Fruit fly (Drosophila melanogaster) whole organism, embryonic: Measurements from ENCODE around the gene Rcd5.

Experiments
- B-H2 ChIP-seq: fragments of 200-800 bp; sonication (Bioruptor generic); optimal IDR thresholded peaks from 2 replicates; lab custom pipeline; 2018; ENCODE audit warnings: missing biosample characterization, mild to moderate bottlenecking, missing genetic modification characterization
- Bgb ChIP-seq: fragments of 200-800 bp; sonication (Bioruptor generic); IDR thresholded peaks from 2 replicates; pipeline ENCODE4 v1.3.6; 2022; ENCODE audit warnings: missing biosample characterization, missing genetic modification characterization; ENCODE audit not compliant: partially characterized antibody
- CG11247 ChIP-seq: fragments of 200-800 bp; sonication (Bioruptor generic); IDR thresholded peaks from 2 replicates; pipeline ENCODE4 v1.3.6; 2022; ENCODE audit warnings: missing biosample characterization, missing genetic modification characterization
- CG12104 ChIP-seq: fragments of 200-800 bp; sonication (Bioruptor generic); optimal IDR thresholded peaks from 3 replicates; lab custom pipeline; 2016; ENCODE audit warnings: missing biosample characterization, missing genetic modification characterization
- CG12299 ChIP-seq: fragments of 200-800 bp; sonication (Bioruptor generic); optimal IDR thresholded peaks from 2 replicates; lab custom pipeline; 2018; ENCODE audit warnings: missing biosample characterization, mild to moderate bottlenecking, missing genetic modification characterization
- CG13123 ChIP-seq: fragments of 200-800 bp; sonication (Bioruptor generic); optimal IDR thresholded peaks from 2 replicates; lab custom pipeline; 2016; ENCODE audit warnings: missing biosample characterization, missing genetic modification characterization
- CG14050 ChIP-seq: fragments of 200-800 bp; sonication (Bioruptor generic); IDR thresholded peaks from 3 replicates; pipeline ENCODE4 v1.3.6; 2022; ENCODE audit warnings: missing biosample characterization, missing genetic modification characterization
- CG16863 ChIP-seq: fragments of 200-800 bp; sonication (Bioruptor generic); optimal IDR thresholded peaks from 3 replicates; lab custom pipeline; 2016; ENCODE audit warnings: missing biosample characterization, missing genetic modification characterization
- CG30403 ChIP-seq: fragments of 200-800 bp; sonication (Bioruptor generic); optimal IDR thresholded peaks from 3 replicates; lab custom pipeline; 2016; ENCODE audit warnings: missing biosample characterization, missing genetic modification characterization
- CG33557 ChIP-seq: fragments of 200-800 bp; sonication (Bioruptor generic); optimal IDR thresholded peaks from 2 replicates; lab custom pipeline; 2019; ENCODE audit warnings: missing biosample characterization, mild to moderate bottlenecking, missing genetic modification characterization, moderate library complexity
- CG3995 ChIP-seq: fragments of 200-800 bp; sonication (Bioruptor generic); optimal IDR thresholded peaks from 3 replicates; lab custom pipeline; 2016; ENCODE audit warnings: missing biosample characterization, missing genetic modification characterization
- CG4404 ChIP-seq: fragments of 200-800 bp; sonication (Bioruptor generic); IDR thresholded peaks from 2 replicates; pipeline ENCODE4 v1.3.6; 2022; ENCODE audit warnings: missing biosample characterization, missing genetic modification characterization
- CG8944 ChIP-seq: fragments of 200-800 bp; sonication (Bioruptor generic); optimal IDR thresholded peaks from 3 replicates; lab custom pipeline; 2016; ENCODE audit warnings: missing biosample characterization, missing genetic modification characterization
- CG9727 ChIP-seq: fragments of 200-800 bp; sonication (Bioruptor generic); optimal IDR thresholded peaks from 3 replicates; lab custom pipeline; 2017; ENCODE audit warnings: missing biosample characterization, mild to moderate bottlenecking, missing genetic modification characterization
- CG9797 ChIP-seq: fragments of 200-800 bp; sonication (Bioruptor generic); optimal IDR thresholded peaks from 3 replicates; lab custom pipeline; 2018; ENCODE audit warnings: missing biosample characterization, mild to moderate bottlenecking, missing genetic modification characterization
- E2f1 ChIP-seq: fragments of 200-800 bp; sonication (Bioruptor generic); IDR thresholded peaks from 2 replicates; pipeline ENCODE4 v1.3.6; 2022; ENCODE audit warnings: missing biosample characterization, missing genetic modification characterization
- HmgD ChIP-seq: fragments of 200-800 bp; sonication (Bioruptor generic); optimal IDR thresholded peaks from 3 replicates; lab custom pipeline; 2016; ENCODE audit warnings: missing biosample characterization, missing genetic modification characterization
- HmgZ ChIP-seq: fragments of 200-800 bp; sonication (Bioruptor generic); optimal IDR thresholded peaks from 2 replicates; lab custom pipeline; 2018; ENCODE audit warnings: missing biosample characterization, mild to moderate bottlenecking, missing genetic modification characterization
- Hmr ChIP-seq: fragments of 200-800 bp; sonication (Bioruptor generic); optimal IDR thresholded peaks from 3 replicates; lab custom pipeline; 2017; ENCODE audit warnings: mild to moderate bottlenecking, missing biosample characterization, missing genetic modification reagents, missing genetic modification characterization
- Hmx ChIP-seq: fragments of 200-800 bp; sonication (Bioruptor generic); optimal IDR thresholded peaks from 2 replicates; lab custom pipeline; 2016; ENCODE audit warnings: missing biosample characterization, missing genetic modification characterization
- MESR4 ChIP-seq: fragments of 200-800 bp; sonication (Bioruptor generic); optimal IDR thresholded peaks from 2 replicates; lab custom pipeline; 2018; ENCODE audit warnings: missing biosample characterization, mild to moderate bottlenecking, missing genetic modification characterization, moderate library complexity
- Med ChIP-seq: fragments of 200-800 bp; sonication (Bioruptor generic); peaks from one replicate; lab custom pipeline; 2016; ENCODE audit warnings: missing biosample characterization, missing genetic modification characterization, mild to moderate bottlenecking, inconsistent platforms, moderate library complexity
- Meics ChIP-seq: fragments of 200-800 bp; sonication (Bioruptor generic); optimal IDR thresholded peaks from 2 replicates; lab custom pipeline; 2017; ENCODE audit warnings: missing biosample characterization, mild to moderate bottlenecking, missing genetic modification characterization
- Myb ChIP-seq: fragments of 200-800 bp; sonication (Bioruptor generic); optimal IDR thresholded peaks from 2 replicates; lab custom pipeline; 2016; ENCODE audit warnings: missing biosample characterization, missing genetic modification characterization
- Optix ChIP-seq: fragments of 200-800 bp; sonication (Bioruptor generic); IDR thresholded peaks from 3 replicates; pipeline ENCODE4 v1.3.6; 2022; ENCODE audit warnings: missing biosample characterization, missing genetic modification characterization
- Pdp1 ChIP-seq, 2 experiments: fragments of 200-800 bp; sonication (Bioruptor generic); optimal IDR thresholded peaks; 3 replicates each; lab custom pipeline; 2016; ENCODE audit warnings: missing biosample characterization in 2 of 2, missing genetic modification characterization in 2 of 2, mild to moderate bottlenecking in 1 of 2, moderate library complexity in 1 of 2
- Sin3A ChIP-seq: fragments of >200 bp; optimal IDR thresholded peaks from 2 replicates; lab custom pipeline; 2018
- al ChIP-seq: fragments of 200-800 bp; sonication (Bioruptor generic); IDR thresholded peaks from 2 replicates; pipeline ENCODE4 v1.3.6; 2022; ENCODE audit warnings: missing biosample characterization, missing genetic modification characterization
- br ChIP-seq: fragments of >200 bp; optimal IDR thresholded peaks from 2 replicates; lab custom pipeline; 2017
- caup ChIP-seq: fragments of 200-800 bp; sonication (Bioruptor generic); optimal IDR thresholded peaks from 3 replicates; lab custom pipeline; 2017; ENCODE audit warnings: missing biosample characterization, mild to moderate bottlenecking, missing genetic modification characterization, moderate library complexity; ENCODE audit not compliant: severe bottlenecking
- chinmo ChIP-seq: fragments of 200-800 bp; sonication (Bioruptor generic); IDR thresholded peaks from 4 replicates; pipeline ENCODE4 v1.3.6; 2022; ENCODE audit warnings: missing biosample characterization, missing genetic modification characterization; ENCODE audit not compliant: partially characterized antibody
- chn ChIP-seq: fragments of 200-800 bp; sonication (Bioruptor generic); optimal IDR thresholded peaks from 2 replicates; lab custom pipeline; 2016; ENCODE audit warnings: missing biosample characterization, missing genetic modification characterization
- ci ChIP-seq: fragments of 200-800 bp; sonication (Bioruptor generic); IDR thresholded peaks from 3 replicates; pipeline ENCODE4 v1.3.6; 2022; ENCODE audit warnings: missing biosample characterization, missing genetic modification characterization
- corto ChIP-seq: fragments of 200-800 bp; sonication (Bioruptor generic); optimal IDR thresholded peaks from 2 replicates; lab custom pipeline; 2016; ENCODE audit warnings: missing biosample characterization, mild to moderate bottlenecking, missing genetic modification characterization, moderate library complexity
- gfzf ChIP-seq: fragments of 200-800 bp; sonication (Bioruptor generic); optimal IDR thresholded peaks from 2 replicates; lab custom pipeline; 2016; ENCODE audit warnings: missing biosample characterization, mild to moderate bottlenecking, missing genetic modification characterization, moderate library complexity
- gsb ChIP-seq: fragments of 200-800 bp; sonication (Bioruptor generic); IDR thresholded peaks from 2 replicates; pipeline ENCODE4 v1.3.6; 2022; ENCODE audit warnings: missing biosample characterization, missing genetic modification characterization
- gt ChIP-seq: fragments of 200-800 bp; sonication (Bioruptor generic); IDR thresholded peaks from 2 replicates; pipeline ENCODE4 v1.3.6; 2022; ENCODE audit warnings: missing biosample characterization, missing genetic modification characterization
- her ChIP-seq: fragments of 200-800 bp; sonication (Bioruptor generic); optimal IDR thresholded peaks from 2 replicates; lab custom pipeline; 2016; ENCODE audit warnings: missing biosample characterization, missing genetic modification characterization
- ind ChIP-seq: fragments of 200-800 bp; sonication (Bioruptor generic); optimal IDR thresholded peaks from 3 replicates; lab custom pipeline; 2016; ENCODE audit warnings: missing biosample characterization, missing genetic modification characterization
- klu ChIP-seq: fragments of 200-800 bp; sonication (Bioruptor generic); IDR thresholded peaks from 2 replicates; pipeline ENCODE4 v1.3.6; 2022; ENCODE audit warnings: missing biosample characterization, missing genetic modification characterization
- lov ChIP-seq, 2 experiments: fragments of 200-800 bp in 1 of 2; fragments of >200 bp in 1 of 2; sonication (Bioruptor generic) in 1 of 2; IDR thresholded peaks in 1 of 2; optimal IDR thresholded peaks in 1 of 2; 2 replicates in 1 of 2; 3 replicates in 1 of 2; pipeline versions ENCODE4 v1.3.6 to Lab custom; 2017 to 2022; ENCODE audit warnings: missing biosample characterization in 1 of 2, missing genetic modification characterization in 1 of 2
- nau ChIP-seq: fragments of 200-800 bp; sonication (Bioruptor generic); optimal IDR thresholded peaks from 3 replicates; lab custom pipeline; 2017; ENCODE audit warnings: missing biosample characterization, mild to moderate bottlenecking, missing genetic modification characterization, missing genetic modification reagents
- sob ChIP-seq: fragments of 200-800 bp; sonication (Bioruptor generic); IDR thresholded peaks from 2 replicates; pipeline ENCODE4 v1.3.6; 2022; ENCODE audit warnings: missing biosample characterization, missing genetic modification characterization
- sr ChIP-seq: fragments of 200-800 bp; sonication (Bioruptor generic); IDR thresholded peaks from 3 replicates; pipeline ENCODE4 v1.3.6; 2022; ENCODE audit warnings: missing biosample characterization, missing genetic modification characterization
- ssp ChIP-seq: fragments of 200-800 bp; sonication (Bioruptor generic); IDR thresholded peaks from 2 replicates; pipeline ENCODE4 v1.3.6; 2022; ENCODE audit warnings: missing biosample characterization, missing genetic modification characterization
- stwl ChIP-seq: fragments of 200-800 bp; sonication (Bioruptor generic); optimal IDR thresholded peaks from 3 replicates; lab custom pipeline; 2018; ENCODE audit warnings: missing biosample characterization, mild to moderate bottlenecking, missing genetic modification characterization, moderate library complexity
- tio ChIP-seq: fragments of 200-800 bp; sonication (Bioruptor generic); optimal IDR thresholded peaks from 2 replicates; lab custom pipeline; 2017; ENCODE audit warnings: missing biosample characterization, missing genetic modification characterization, inconsistent platforms
- usp ChIP-seq: fragments of >200 bp; optimal IDR thresholded peaks from 2 replicates; lab custom pipeline; 2017; ENCODE audit warnings: missing biosample characterization, missing genetic modification characterization
- yki ChIP-seq: fragments of >200 bp; optimal IDR thresholded peaks from 3 replicates; lab custom pipeline; 2018
- zen ChIP-seq: fragments of 200-800 bp; sonication (Bioruptor generic); optimal IDR thresholded peaks from 3 replicates; lab custom pipeline; 2018; ENCODE audit warnings: missing biosample characterization, mild to moderate bottlenecking, missing genetic modification characterization, moderate library complexity

The Rcd5 gene

DNA sequence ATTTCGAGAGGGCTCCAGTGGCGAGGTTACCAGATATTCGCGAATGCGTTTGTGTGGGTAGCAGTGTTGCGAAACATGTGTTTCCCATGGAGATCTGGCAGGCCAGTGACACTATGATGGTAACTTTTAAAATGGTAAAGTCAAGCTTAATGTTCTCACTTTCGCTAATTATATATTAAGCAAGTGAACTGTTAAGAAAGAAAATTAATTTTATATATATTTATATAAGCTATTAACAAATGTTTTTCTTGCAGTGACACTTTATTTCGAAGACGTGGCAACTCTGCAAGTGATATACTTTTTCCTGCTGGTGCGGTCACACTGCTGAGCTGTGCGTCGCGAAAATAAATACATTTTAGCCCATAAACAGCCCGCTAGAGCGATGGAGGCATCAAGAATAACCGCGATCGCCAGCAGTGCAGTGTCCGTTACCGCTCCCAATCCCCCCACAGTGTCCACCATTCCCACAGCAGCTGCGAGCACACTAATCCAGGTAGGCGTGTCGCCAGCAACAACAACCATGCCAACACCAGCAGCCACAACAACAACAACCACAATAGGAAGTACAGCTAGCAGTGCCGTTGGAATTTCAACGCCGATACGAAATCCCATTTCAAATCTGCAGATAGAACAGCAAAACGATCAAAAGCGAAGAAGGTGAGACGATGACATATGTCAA is at the start of gene Rcd5, which contains the start of gene CG11593 (continued):
- peak; percentile 47 for TF ChIP-seq tio (GFP tag; lab: Kevin White, UChicago)
- peak; percentile 29 for TF ChIP-seq chn (GFP tag; lab: Kevin White, UChicago)
- TF ChIP-seq ind (GFP tag; lab: Kevin White, UChicago) = peak; percentile 72
- TF ChIP-seq sr (GFP tag; lab: Robert Waterston, UW) = peak; percentile 54; the same call in 1 of the 3 replicates
- TF ChIP-seq usp (GFP tag; lab: Kevin White, UChicago) = no peak
- TF ChIP-seq CG11247 (GFP tag; lab: Robert Waterston, UW) = peak; percentile 78
- TF ChIP-seq lov (optimal IDR thresholded peaks at IDR 0.05; lab: Kevin White, UChicago) = no peak
- peak; percentile 67; the same call in 1 of the 3 replicates for TF ChIP-seq lov (GFP tag; IDR thresholded peaks at IDR 0.05; lab: Robert Waterston, UW)
- peak; percentile 54; the same call in 1 of the 2 replicates for TF ChIP-seq klu (GFP tag; lab: Robert Waterston, UW)
- peak; percentile 58 for TF ChIP-seq Meics
- peak; percentile 80 for TF ChIP-seq Hmr (GFP tag; lab: Kevin White, UChicago)
- TF ChIP-seq Bgb (GFP tag; lab: Robert Waterston, UW) = 0 out of 2 replicates have a peak, but pooled peaks have one; percentile 12
- TF ChIP-seq stwl = peak; percentile 79
- peak; percentile 86 for TF ChIP-seq sob
- peak; percentile 98 for TF ChIP-seq MESR4 (GFP tag; lab: Kevin White, UChicago)
- no peak for TF ChIP-seq Med (GFP tag; lab: Kevin White, UChicago)
- TF ChIP-seq CG8944 (GFP tag; lab: Kevin White, UChicago) = peak; percentile 6
- TF ChIP-seq CG16863 (GFP tag; lab: Kevin White, UChicago) = peak; percentile 9
- TF ChIP-seq HmgD (GFP tag; lab: Kevin White, UChicago) = no peak
- TF ChIP-seq CG14050 (GFP tag; lab: Robert Waterston, UW) = peak; percentile 62; the same call in 1 of the 3 replicates
- peak; percentile 52 for TF ChIP-seq zen (tag; lab: Kevin White, UChicago)
- TF ChIP-seq E2f1 (GFP tag; lab: Robert Waterston, UW) = peak; percentile 83
- no peak for TF ChIP-seq nau (GFP tag; lab: Kevin White, UChicago)
- no peak for TF ChIP-seq br (lab: Kevin White, UChicago)
- peak; percentile 41; the same call in 1 of the 2 replicates for TF ChIP-seq gt (GFP tag; lab: Robert Waterston, UW)
- TF ChIP-seq chinmo (GFP tag; lab: Robert Waterston, UW) = 0 out of 4 replicates have a peak, but pooled peaks have one; percentile 23
- TF ChIP-seq her = no peak
- TF ChIP-seq CG4404 (GFP tag; lab: Robert Waterston, UW) = peak; percentile 80
- TF ChIP-seq ssp (GFP tag; lab: Robert Waterston, UW) = peak; percentile 80
- TF ChIP-seq CG30403 (GFP tag; lab: Kevin White, UChicago) = peak; percentile 76
- no peak for TF ChIP-seq CG12299 (tag; lab: Kevin White, UChicago)
- peak; percentile 61 for TF ChIP-seq Sin3A
- no peak for TF ChIP-seq CG33557 (GFP tag; lab: Kevin White, UChicago)
- TF ChIP-seq Pdp1 (GFP tag; optimal IDR thresholded peaks at IDR 0.05; lab: Kevin White, UChicago) = peak; percentile 36 to 50
- TF ChIP-seq corto (GFP tag; lab: Kevin White, UChicago) = no peak
- TF ChIP-seq Hmx = no peak
- no peak for TF ChIP-seq yki (lab: Kevin White, UChicago)
- TF ChIP-seq gsb (GFP tag; lab: Robert Waterston, UW) = peak; percentile 42; the same call in 1 of the 2 replicates
- no peak for TF ChIP-seq B-H2
- peak; percentile 76 for TF ChIP-seq Optix (GFP tag; lab: Robert Waterston, UW)
- peak; percentile 63 for TF ChIP-seq CG9727 (GFP tag; lab: Kevin White, UChicago)
- peak; percentile 82 for TF ChIP-seq al (GFP tag; lab: Robert Waterston, UW)
- peak; percentile 53 for TF ChIP-seq gfzf (GFP tag; lab: Kevin White, UChicago)
- peak; percentile 87 for TF ChIP-seq CG9797
- TF ChIP-seq CG13123 = peak; percentile 25
- peak; percentile 79; the same call in 2 of the 3 replicates for TF ChIP-seq ci
- peak; percentile 64 for TF ChIP-seq caup
- TF ChIP-seq Myb (GFP tag; lab: Kevin White, UChicago) = no peak
- peak; percentile 20 for TF ChIP-seq CG12104 (GFP tag; lab: Kevin White, UChicago)
- peak; percentile 64 for TF ChIP-seq CG3995 (GFP tag; lab: Kevin White, UChicago)
- peak; percentile 63 for TF ChIP-seq HmgZ (tag; lab: Kevin White, UChicago)
